Worm (Caenorhabditis elegans) whole organism, L1 larva: ENCODE measurements around the gene W01D2.6.

Source experiments
- F16B12.6 ChIP-seq: fragments of 150-350 bp; optimal IDR thresholded peaks from 2 replicates; lab custom pipeline; 2014; ENCODE audit warnings: missing biosample characterization, missing genetic modification characterization
- Y116A8C.19 ChIP-seq: sonication (generic microtip); optimal IDR thresholded peaks from 2 replicates; lab custom pipeline; 2016; ENCODE audit warnings: missing compliant biosample characterization, missing genetic modification characterization, borderline replicate concordance
- aha-1 ChIP-seq: fragments of 150-350 bp; optimal IDR thresholded peaks from 2 replicates; lab custom pipeline; 2014; ENCODE audit warnings: missing biosample characterization, missing genetic modification characterization
- alr-1 ChIP-seq: fragments of 200-800 bp; sonication (Bioruptor generic); optimal IDR thresholded peaks from 2 replicates; lab custom pipeline; 2018; ENCODE audit warnings: borderline replicate concordance, mild to moderate bottlenecking, missing genetic modification characterization, missing compliant biosample characterization
- blmp-1 ChIP-seq: fragments of 150-350 bp; optimal IDR thresholded peaks from 2 replicates; lab custom pipeline; 2014; ENCODE audit warnings: missing biosample characterization, missing genetic modification characterization
- ceh-8 ChIP-seq: fragments of 200-800 bp; sonication (Bioruptor generic); optimal IDR thresholded peaks from 2 replicates; lab custom pipeline; 2018; ENCODE audit warnings: mild to moderate bottlenecking, missing genetic modification characterization, moderate library complexity, missing compliant biosample characterization
- ceh-82 ChIP-seq, 3 experiments: fragments of 150-350 bp in 1 of 3; sonication (generic microtip) in 2 of 3; optimal IDR thresholded peaks; 2 replicates each; lab custom pipeline; 2014 to 2017; ENCODE audit warnings: missing biosample characterization in 3 of 3, missing genetic modification characterization in 3 of 3
- ceh-88 ChIP-seq: fragments of 200-800 bp; sonication (Bioruptor generic); IDR thresholded peaks from 2 replicates; pipeline ENCODE4 v1.3.6; 2022; ENCODE audit warnings: missing genetic modification characterization, missing compliant biosample characterization
- dpl-1 ChIP-seq, 3 experiments: fragments of 150-350 bp in 2 of 3; sonication (generic microtip) in 1 of 3; optimal IDR thresholded peaks; 2 replicates each; lab custom pipeline; 2014 to 2017; ENCODE audit warnings: missing biosample characterization in 3 of 3, missing genetic modification characterization in 3 of 3, missing genetic modification reagents in 3 of 3
- dsc-1 ChIP-seq: sonication (generic microtip); optimal IDR thresholded peaks from 2 replicates; lab custom pipeline; 2016; ENCODE audit warnings: mild to moderate bottlenecking, missing genetic modification characterization, missing compliant biosample characterization
- efl-1 ChIP-seq, 4 experiments: fragments of 150-350 bp; optimal IDR thresholded peaks in 3 of 4; peaks in 1 of 4; 1 replicate in 1 of 4; 2 replicates in 3 of 4; lab custom pipeline; 2014; ENCODE audit warnings: missing biosample characterization in 2 of 4, missing genetic modification characterization in 2 of 4, missing genetic modification reagents in 2 of 4
- egl-13 ChIP-seq: sonication (generic microtip); optimal IDR thresholded peaks from 2 replicates; lab custom pipeline; 2016; ENCODE audit warnings: missing genotype, missing genetic modification reagents, missing genetic modification characterization, missing compliant biosample characterization
- egl-27 ChIP-seq, 2 experiments: fragments of 150-350 bp in 1 of 2; sonication (generic microtip); optimal IDR thresholded peaks; 3 replicates each; lab custom pipeline; 2017 to 2018; ENCODE audit warnings: missing biosample characterization in 2 of 2, missing genetic modification characterization in 2 of 2, missing genetic modification reagents in 2 of 2
- elt-2 ChIP-seq: sonication (generic microtip); optimal IDR thresholded peaks from 2 replicates; lab custom pipeline; 2016; ENCODE audit warnings: missing genetic modification characterization, mild to moderate bottlenecking, inconsistent platforms, missing compliant biosample characterization, missing genetic modification reagents
- ets-5 ChIP-seq: fragments of 200-800 bp; sonication (Bioruptor generic); IDR thresholded peaks from 2 replicates; pipeline ENCODE4 v1.3.6; 2022; ENCODE audit warnings: missing genetic modification characterization, missing compliant biosample characterization
- fkh-10 ChIP-seq: sonication (generic microtip); optimal IDR thresholded peaks from 2 replicates; lab custom pipeline; 2017; ENCODE audit warnings: missing biosample characterization, missing genetic modification reagents, missing genetic modification characterization
- fkh-8 ChIP-seq: sonication (generic microtip); optimal IDR thresholded peaks from 2 replicates; lab custom pipeline; 2016; ENCODE audit warnings: mild to moderate bottlenecking, missing genetic modification characterization, missing compliant biosample characterization
- fos-1 ChIP-seq: fragments of 150-350 bp; optimal IDR thresholded peaks from 2 replicates; lab custom pipeline; 2014; ENCODE audit warnings: missing biosample characterization, missing genetic modification characterization
- hlh-17 ChIP-seq: fragments of 200-800 bp; sonication (Bioruptor generic); optimal IDR thresholded peaks from 2 replicates; lab custom pipeline; 2018; ENCODE audit warnings: missing genetic modification characterization, mild to moderate bottlenecking, missing compliant biosample characterization, moderate library complexity, borderline replicate concordance
- jun-1 ChIP-seq: fragments of 150-350 bp; optimal IDR thresholded peaks from 2 replicates; lab custom pipeline; 2014; ENCODE audit warnings: missing biosample characterization, missing genetic modification reagents, missing genetic modification characterization
- lin-13 ChIP-seq: fragments of 150-350 bp; optimal IDR thresholded peaks from 2 replicates; lab custom pipeline; 2014; ENCODE audit warnings: missing biosample characterization, missing genetic modification reagents, missing genetic modification characterization
- lin-14 ChIP-seq: fragments of 200-800 bp; sonication (Bioruptor generic); optimal IDR thresholded peaks from 2 replicates; lab custom pipeline; 2018; ENCODE audit warnings: mild to moderate bottlenecking, missing genetic modification characterization, moderate library complexity, missing compliant biosample characterization
- lin-35 ChIP-seq, 2 experiments: fragments of 150-350 bp; optimal IDR thresholded peaks; 2 replicates each; lab custom pipeline; 2014; ENCODE audit warnings: missing biosample characterization in 2 of 2, missing genetic modification characterization in 2 of 2, missing genetic modification reagents in 2 of 2
- lin-39 ChIP-seq: fragments of 150-350 bp; optimal IDR thresholded peaks from 2 replicates; lab custom pipeline; 2014; ENCODE audit warnings: missing biosample characterization, missing genetic modification reagents, missing genetic modification characterization
- lsy-2 ChIP-seq, 2 experiments: fragments of 150-350 bp; optimal IDR thresholded peaks; 2 replicates each; lab custom pipeline; 2014; ENCODE audit warnings: missing biosample characterization in 2 of 2, missing genetic modification characterization in 2 of 2
- mdl-1 ChIP-seq, 2 experiments: fragments of 150-350 bp; optimal IDR thresholded peaks; 2 replicates each; lab custom pipeline; 2014 to 2017; ENCODE audit warnings: missing biosample characterization in 2 of 2, missing genetic modification characterization in 2 of 2, inconsistent platforms in 1 of 2
- mef-2 ChIP-seq: fragments of 150-350 bp; optimal IDR thresholded peaks from 2 replicates; lab custom pipeline; 2014; ENCODE audit warnings: missing biosample characterization, missing genetic modification characterization
- nhr-237 ChIP-seq: fragments of 150-350 bp; optimal IDR thresholded peaks from 2 replicates; lab custom pipeline; 2014; ENCODE audit warnings: missing biosample characterization, missing genetic modification characterization
- nhr-47 ChIP-seq: sonication (generic microtip); optimal IDR thresholded peaks from 2 replicates; lab custom pipeline; 2016; ENCODE audit warnings: mild to moderate bottlenecking, missing genetic modification characterization, moderate library complexity, missing compliant biosample characterization
- nhr-71 ChIP-seq: sonication (generic microtip); optimal IDR thresholded peaks from 2 replicates; lab custom pipeline; 2016; ENCODE audit warnings: mild to moderate bottlenecking, missing genetic modification characterization, moderate library complexity, missing compliant biosample characterization
- nhr-77 ChIP-seq: fragments of 150-350 bp; optimal IDR thresholded peaks from 2 replicates; lab custom pipeline; 2014; ENCODE audit warnings: missing biosample characterization, missing genetic modification characterization
- snpc-4 ChIP-seq: fragments of 150-350 bp; optimal IDR thresholded peaks from 2 replicates; lab custom pipeline; 2014; ENCODE audit warnings: missing biosample characterization, missing genetic modification characterization
- sup-37 ChIP-seq: fragments of 200-800 bp; sonication (Bioruptor generic); optimal IDR thresholded peaks from 2 replicates; lab custom pipeline; 2018; ENCODE audit warnings: mild to moderate bottlenecking, missing genetic modification characterization, missing compliant biosample characterization
- swsn-7 ChIP-seq: sonication (generic microtip); optimal IDR thresholded peaks from 2 replicates; lab custom pipeline; 2016; ENCODE audit warnings: missing genetic modification characterization, missing compliant biosample characterization
- tbx-2 ChIP-seq: sonication (generic microtip); optimal IDR thresholded peaks from 2 replicates; lab custom pipeline; 2016; ENCODE audit warnings: missing genetic modification characterization, missing compliant biosample characterization
- unc-130 ChIP-seq: fragments of 150-350 bp; optimal IDR thresholded peaks from 2 replicates; lab custom pipeline; 2017; ENCODE audit warnings: missing biosample characterization, missing genetic modification characterization, inconsistent platforms
- unc-86 ChIP-seq: sonication (generic microtip); optimal IDR thresholded peaks from 2 replicates; lab custom pipeline; 2016; ENCODE audit warnings: missing genetic modification characterization, missing compliant biosample characterization
- zag-1 ChIP-seq: fragments of 150-350 bp; optimal IDR thresholded peaks from 2 replicates; lab custom pipeline; 2014; ENCODE audit warnings: missing biosample characterization, missing genetic modification characterization

The W01D2.6 gene

ce11 chrII:14805686-14806085, 3.1 kb upstream of the W01D2.6 start, which contains the start of gene srt-11:
TSS of gene srt-11 (plus strand) at chrII:14805986.
- TF ChIP-seq blmp-1 (no peak), dsc-1 (tag; lab: Kevin White, UChicago) (no peak), nhr-237 (tag; lab: Kevin White, UChicago) (no peak), egl-27 (tag; optimal IDR thresholded peaks at IDR 0.05; lab: Kevin White, UChicago) (no peak), ceh-8 (GFP tag; lab: Kevin White, UChicago) (peak; percentile 3), hlh-17 (no peak), F16B12.6 (tag; lab: Kevin White, UChicago) (no peak), dpl-1 (GFP tag; optimal IDR thresholded peaks at IDR 0.05; lab: Kevin White, UChicago) (no peak), alr-1 (tag; lab: Kevin White, UChicago) (no peak), ets-5 (no peak), efl-1 (optimal IDR thresholded peaks at IDR 0.05; lab: Kevin White, UChicago) (no peak), efl-1 (GFP tag; optimal IDR thresholded peaks at IDR 0.05 in 1 of 2; lab: Kevin White, UChicago) (peak in 1 of 2 experiments; percentile 51)

- TF ChIP-seq hlh-17: no peak
- no peak for TF ChIP-seq elt-2 (tag; lab: Kevin White, UChicago)
- no peak for TF ChIP-seq Y116A8C.19 (tag; lab: Kevin White, UChicago)
- peak; percentile 71 for TF ChIP-seq nhr-77
- peak; percentile 26 for TF ChIP-seq snpc-4 (tag; lab: Kevin White, UChicago)
- TF ChIP-seq fkh-8 (tag; lab: Kevin White, UChicago): peak; percentile 27
- peak; percentile 61 for TF ChIP-seq egl-13
- TF ChIP-seq mef-2 (tag; lab: Kevin White, UChicago): no peak
- TF ChIP-seq lin-14 (GFP tag; lab: Kevin White, UChicago): peak; percentile 81
- peak; percentile 33 for TF ChIP-seq nhr-71 (tag; lab: Kevin White, UChicago)
- TF ChIP-seq fkh-10: peak; percentile 58
- no peak for TF ChIP-seq sup-37
- TF ChIP-seq lin-13 (GFP tag; lab: Kevin White, UChicago): no peak
- peak; percentile 9 for TF ChIP-seq tbx-2 (tag; lab: Kevin White, UChicago)
- no peak for TF ChIP-seq zag-1 (tag; lab: Kevin White, UChicago)
- peak in 1 of 3 experiments; percentile 43 for TF ChIP-seq ceh-82 (tag; optimal IDR thresholded peaks at IDR 0.05; lab: Kevin White, UChicago)
- TF ChIP-seq aha-1 (tag; lab: Kevin White, UChicago): no peak
- TF ChIP-seq lsy-2 (tag; optimal IDR thresholded peaks at IDR 0.05; lab: Kevin White, UChicago): peak in 1 of 2 experiments; percentile 36
- TF ChIP-seq ceh-88 (GFP tag; lab: Robert Waterston, UW): no peak
- no peak for TF ChIP-seq lin-39 (tag; lab: Kevin White, UChicago)
- peak; percentile 33 for TF ChIP-seq nhr-47 (tag; lab: Kevin White, UChicago)
- peak in 1 of 2 experiments; percentile 42 for TF ChIP-seq mdl-1 (tag; optimal IDR thresholded peaks at IDR 0.05; lab: Kevin White, UChicago)
- TF ChIP-seq unc-130 (tag; lab: Kevin White, UChicago): no peak
- TF ChIP-seq fos-1: no peak
- peak; percentile 38 for TF ChIP-seq swsn-7 (tag; lab: Kevin White, UChicago)
- no peak for TF ChIP-seq dsc-1 (tag; lab: Kevin White, UChicago)
- peak in 1 of 3 experiments; percentile 62 for TF ChIP-seq dpl-1 (GFP tag; optimal IDR thresholded peaks at IDR 0.05; lab: Kevin White, UChicago)
- peak; percentile 7 for TF ChIP-seq unc-86 (tag; lab: Kevin White, UChicago)
- peak; percentile 42 to 45 for TF ChIP-seq efl-1 (optimal IDR thresholded peaks at IDR 0.05; lab: Kevin White, UChicago)
- TF ChIP-seq efl-1 (GFP tag; optimal IDR thresholded peaks at IDR 0.05 in 1 of 2; lab: Kevin White, UChicago): peak; percentile 27 to 35
Observed at ce11 chrII:14810609-14811008, 1.8 kb downstream of the W01D2.6 start.

- peak in 1 of 2 experiments; percentile 27 for TF ChIP-seq lin-35 (GFP tag; optimal IDR thresholded peaks at IDR 0.05; lab: Kevin White, UChicago)
- peak; percentile 23 for TF ChIP-seq jun-1 (tag; lab: Kevin White, UChicago)
- TF ChIP-seq alr-1 (tag; lab: Kevin White, UChicago): no peak
- peak; percentile 44 for TF ChIP-seq lin-14 (GFP tag; lab: Kevin White, UChicago)
- peak; percentile 7 for TF ChIP-seq elt-2 (tag; lab: Kevin White, UChicago)
Observed at ce11 chrII:14811472-14811871, 2.7 kb downstream of the W01D2.6 start.
